Worm (Caenorhabditis elegans): ENCODE data around the gene eif-2Bdelta.

DNA sequence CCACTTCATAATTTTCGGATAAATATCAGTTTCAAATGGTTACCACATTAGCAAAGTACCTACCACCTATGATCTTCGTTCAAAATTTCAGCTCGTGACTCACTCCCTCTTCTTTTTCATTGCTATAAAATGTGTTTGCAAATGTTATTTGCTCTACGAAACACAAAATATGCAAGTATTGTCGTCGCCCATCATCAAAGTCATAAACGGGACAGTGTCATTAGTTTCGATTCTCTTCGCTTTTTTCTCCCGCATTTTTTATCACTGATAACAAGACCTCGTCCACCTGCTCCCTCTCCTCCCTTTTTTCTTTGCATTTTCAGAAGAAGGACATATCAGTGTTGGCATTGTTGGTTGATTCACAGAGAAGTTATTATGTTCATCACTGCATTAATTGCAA lies 12.8 kb downstream of the eif-2Bdelta start, which contains the start of gene C50F4.1:
- TF ChIP-seq tbx-2 (tag; optimal IDR thresholded peaks at IDR 0.05) (no peak), jun-1 (tag; optimal IDR thresholded peaks at IDR 0.05) (no peak), ceh-9 (tag; optimal IDR thresholded peaks at IDR 0.05) (no peak), nhr-77 (tag; optimal IDR thresholded peaks at IDR 0.05) (no peak)
